Worm (Caenorhabditis elegans): ENCODE data around the gene C47E8.4.
A peak's percentile ranks its signal among the peaks of the same experiment; 100 is the strongest.

The C47E8.4 gene

DNA sequence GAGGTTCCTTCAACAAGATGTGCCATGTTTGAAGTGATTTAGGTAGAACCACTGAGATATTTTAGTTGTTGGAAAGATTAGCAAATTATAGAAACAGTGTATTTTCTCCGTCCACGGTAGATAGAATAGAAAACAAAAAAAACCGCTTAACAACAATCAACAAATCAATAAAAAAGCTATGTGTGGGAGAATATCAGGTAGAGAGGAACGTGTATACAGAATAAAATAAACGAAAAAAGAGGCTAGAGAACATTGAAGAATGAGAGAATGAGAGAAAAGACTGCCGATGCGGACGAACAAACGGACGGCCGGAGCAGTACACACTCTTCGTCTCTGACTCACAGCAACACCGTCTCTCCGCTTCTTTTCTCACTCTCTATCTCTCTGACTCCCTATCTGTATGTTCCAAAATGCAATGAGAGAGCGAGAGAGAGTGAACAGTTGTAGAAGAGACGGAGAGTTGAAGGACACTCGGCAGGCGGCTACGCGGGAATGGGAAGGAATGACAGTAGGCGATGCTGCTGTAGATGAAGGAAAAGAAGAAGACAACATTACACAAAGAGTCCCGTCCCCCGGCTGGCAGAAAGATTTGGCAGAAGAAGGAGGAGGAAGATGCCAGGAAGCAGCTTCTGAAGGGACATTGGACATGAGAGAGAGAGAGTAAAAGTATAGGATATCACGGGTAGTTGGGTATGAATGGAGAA is 11.5 kb upstream of the C47E8.4 start, which contains the start of gene unc-112:
Gene unc-112, minus strand, starts transcription at position 51 of the 704 bp plus-strand sequence.
- TF ChIP-seq F13H6.1 (tag; optimal IDR thresholded peaks at IDR 0.05) (peak; percentile 92), nhr-25 (tag; optimal IDR thresholded peaks at IDR 0.05) (peak; percentile 71), egl-27 (tag; optimal IDR thresholded peaks at IDR 0.05) (peak; percentile 17), peb-1 (tag; optimal IDR thresholded peaks at IDR 0.05) (no peak), nhr-23 (tag; optimal IDR thresholded peaks at IDR 0.05) (no peak), mbf-1 (tag; optimal IDR thresholded peaks at IDR 0.05) (no peak), blmp-1 (tag; optimal IDR thresholded peaks at IDR 0.05; ENCODE audit: insufficient read depth) (no peak), Y55F3AM.14 (GFP tag; optimal IDR thresholded peaks at IDR 0.05) (peak; percentile 12), nhr-12 (tag; optimal IDR thresholded peaks at IDR 0.05) (no peak), ztf-11 (tag; optimal IDR thresholded peaks at IDR 0.05) (no peak), sem-4 (tag; optimal IDR thresholded peaks at IDR 0.05) (peak; percentile 78), unc-62 (GFP tag; optimal IDR thresholded peaks at IDR 0.05) (no peak), lin-39 (tag; optimal IDR thresholded peaks at IDR 0.05) (peak; percentile 50), nhr-11 (tag; optimal IDR thresholded peaks at IDR 0.05) (no peak), dmd-4 (tag; optimal IDR thresholded peaks at IDR 0.05) (no peak), skn-1 (tag; optimal IDR thresholded peaks at IDR 0.05) (no peak), unc-55 (GFP tag; optimal IDR thresholded peaks at IDR 0.05) (peak; percentile 91), C34F6.9 (tag; optimal IDR thresholded peaks at IDR 0.05) (peak; percentile 86), alr-1 (tag; optimal IDR thresholded peaks at IDR 0.05) (no peak), elt-1 (tag; optimal IDR thresholded peaks at IDR 0.05) (no peak), nhr-6 (tag; optimal IDR thresholded peaks at IDR 0.05) (no peak), sma-3 (GFP tag; optimal IDR thresholded peaks at IDR 0.05) (peak; percentile 42), R02D3.7 (tag; optimal IDR thresholded peaks at IDR 0.05) (no peak), ztf-1 (GFP tag; conservative IDR thresholded peaks at IDR 0.05) (no peak), nhr-10 (tag; optimal IDR thresholded peaks at IDR 0.05) (no peak), lin-13 (GFP tag; optimal IDR thresholded peaks at IDR 0.05) (peak; percentile 72), elt-3 (tag; optimal IDR thresholded peaks at IDR 0.05) (no peak), nhr-129 (tag; optimal IDR thresholded peaks at IDR 0.05) (peak; percentile 92), zag-1 (tag; optimal IDR thresholded peaks at IDR 0.05) (peak; percentile 52), nhr-237 (tag; optimal IDR thresholded peaks at IDR 0.05) (no peak), sma-9 (GFP tag; optimal IDR thresholded peaks at IDR 0.05) (peak; percentile 84), sma-9 (tag; optimal IDR thresholded peaks at IDR 0.05) (no peak), mdl-1 (tag; optimal IDR thresholded peaks at IDR 0.05) (peak in 1 of 2 experiments; percentile 47), ztf-4 (tag; optimal IDR thresholded peaks at IDR 0.05) (peak; percentile 72), gmeb-1 (tag; optimal IDR thresholded peaks at IDR 0.05) (peak; percentile 5), unc-39 (tag; optimal IDR thresholded peaks at IDR 0.05) (no peak), snpc-4 (tag; optimal IDR thresholded peaks at IDR 0.05) (no peak), ama-1 (optimal IDR thresholded peaks at IDR 0.05) (no peak), fos-1 (tag; optimal IDR thresholded peaks at IDR 0.05) (peak; percentile 99), ceh-82 (tag; optimal IDR thresholded peaks at IDR 0.05) (no peak), crh-2 (tag; optimal IDR thresholded peaks at IDR 0.05) (peak; percentile 56), nhr-77 (tag; optimal IDR thresholded peaks at IDR 0.05) (no peak), ceh-16 (tag; optimal IDR thresholded peaks at IDR 0.05) (no peak), lin-11 (tag; optimal IDR thresholded peaks at IDR 0.05) (no peak), aly-2 (tag; optimal IDR thresholded peaks at IDR 0.05) (no peak), lsy-2 (tag; optimal IDR thresholded peaks at IDR 0.05) (peak in 1 of 2 experiments; percentile 77), nhr-21 (tag; optimal IDR thresholded peaks at IDR 0.05) (no peak), ZK546.5 (tag; optimal IDR thresholded peaks at IDR 0.05) (no peak), mab-5 (tag; optimal IDR thresholded peaks at IDR 0.05) (peak; percentile 8)

Measured in whole organism, L2 larva.